Worm (Caenorhabditis elegans): ENCODE data around the gene C31B8.12.

DNA sequence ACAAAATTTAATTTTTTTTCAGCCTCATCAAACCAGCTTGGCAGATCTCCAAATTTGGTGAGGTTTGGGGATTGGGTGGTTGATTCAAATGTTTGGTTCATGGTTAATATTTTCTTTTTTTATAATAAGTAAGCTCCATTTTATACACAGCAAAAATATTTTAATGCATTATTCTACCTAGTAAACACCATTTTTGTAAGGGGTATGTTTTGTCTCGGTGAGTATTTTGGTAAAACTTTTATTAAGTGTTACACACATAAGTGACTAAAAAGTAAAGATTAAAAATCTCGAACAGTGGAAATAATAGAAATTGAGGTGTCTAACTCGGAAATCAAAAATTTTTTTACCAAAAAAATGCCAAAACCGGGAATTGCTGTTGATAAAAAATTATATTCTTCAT lies 38.8 kb downstream of the C31B8.12 start, which contains the start of gene srw-4:
- no peak for TF ChIP-seq sox-4 (tag; optimal IDR thresholded peaks at IDR 0.05)
- no peak for TF ChIP-seq hlh-13 (GFP tag; optimal IDR thresholded peaks at IDR 0.05)
- no peak for TF ChIP-seq ceh-9 (tag; optimal IDR thresholded peaks at IDR 0.05)
- no peak for TF ChIP-seq hlh-15 (tag; optimal IDR thresholded peaks at IDR 0.05)
- TF ChIP-seq pqm-1 (tag; optimal IDR thresholded peaks at IDR 0.05): no peak
- TF ChIP-seq ceh-31 (tag; optimal IDR thresholded peaks at IDR 0.05): no peak
- no peak for TF ChIP-seq elt-2 (tag; optimal IDR thresholded peaks at IDR 0.05)
- no peak for TF ChIP-seq dve-1 (tag; optimal IDR thresholded peaks at IDR 0.05)
- no peak for TF ChIP-seq fkh-10 (GFP tag; optimal IDR thresholded peaks at IDR 0.05)
- no peak for TF ChIP-seq C38D4.7 (GFP tag; optimal IDR thresholded peaks at IDR 0.05)
- TF ChIP-seq tbx-2 (tag; optimal IDR thresholded peaks at IDR 0.05): no peak

Data from whole organism, late embryonic.